Worm (Caenorhabditis elegans) whole organism, L1 larva: ENCODE measurements around the gene T22B7.22.

Experiments used
- C04F5.9 ChIP-seq: sonication (generic microtip); optimal IDR thresholded peaks from 2 replicates; lab custom pipeline; 2016; ENCODE audit warnings: missing genetic modification characterization, missing compliant biosample characterization
- C34B4.2 ChIP-seq: sonication (generic microtip); optimal IDR thresholded peaks from 2 replicates; lab custom pipeline; 2017; ENCODE audit warnings: mild to moderate bottlenecking, missing genetic modification characterization, missing compliant biosample characterization
- Y116A8C.19 ChIP-seq: sonication (generic microtip); optimal IDR thresholded peaks from 2 replicates; lab custom pipeline; 2016; ENCODE audit warnings: missing compliant biosample characterization, missing genetic modification characterization, borderline replicate concordance
- aha-1 ChIP-seq: fragments of 150-350 bp; optimal IDR thresholded peaks from 2 replicates; lab custom pipeline; 2014; ENCODE audit warnings: missing biosample characterization, missing genetic modification characterization
- ama-1 ChIP-seq: fragments of 150-350 bp; optimal IDR thresholded peaks from 2 replicates; lab custom pipeline; 2014
- blmp-1 ChIP-seq: fragments of 150-350 bp; optimal IDR thresholded peaks from 2 replicates; lab custom pipeline; 2014; ENCODE audit warnings: missing biosample characterization, missing genetic modification characterization
- ceh-63 ChIP-seq: fragments of 200-800 bp; sonication (Bioruptor generic); optimal IDR thresholded peaks from 2 replicates; lab custom pipeline; 2018; ENCODE audit warnings: mild to moderate bottlenecking, missing genetic modification characterization, missing compliant biosample characterization
- ceh-8 ChIP-seq: fragments of 200-800 bp; sonication (Bioruptor generic); optimal IDR thresholded peaks from 2 replicates; lab custom pipeline; 2018; ENCODE audit warnings: mild to moderate bottlenecking, missing genetic modification characterization, moderate library complexity, missing compliant biosample characterization
- ceh-88 ChIP-seq: fragments of 200-800 bp; sonication (Bioruptor generic); IDR thresholded peaks from 2 replicates; pipeline ENCODE4 v1.3.6; 2022; ENCODE audit warnings: missing genetic modification characterization, missing compliant biosample characterization
- ces-1 ChIP-seq: fragments of 150-350 bp; optimal IDR thresholded peaks from 2 replicates; lab custom pipeline; 2014; ENCODE audit warnings: missing biosample characterization, missing genetic modification reagents, missing genetic modification characterization
- dpl-1 ChIP-seq, 3 experiments: fragments of 150-350 bp in 2 of 3; sonication (generic microtip) in 1 of 3; optimal IDR thresholded peaks; 2 replicates each; lab custom pipeline; 2014 to 2017; ENCODE audit warnings: missing biosample characterization in 3 of 3, missing genetic modification characterization in 3 of 3, missing genetic modification reagents in 3 of 3
- efl-1 ChIP-seq, 4 experiments: fragments of 150-350 bp; optimal IDR thresholded peaks in 3 of 4; peaks in 1 of 4; 1 replicate in 1 of 4; 2 replicates in 3 of 4; lab custom pipeline; 2014; ENCODE audit warnings: missing biosample characterization in 2 of 4, missing genetic modification characterization in 2 of 4, missing genetic modification reagents in 2 of 4
- egl-13 ChIP-seq: sonication (generic microtip); optimal IDR thresholded peaks from 2 replicates; lab custom pipeline; 2016; ENCODE audit warnings: missing genotype, missing genetic modification reagents, missing genetic modification characterization, missing compliant biosample characterization
- egl-27 ChIP-seq, 2 experiments: fragments of 150-350 bp in 1 of 2; sonication (generic microtip); optimal IDR thresholded peaks; 3 replicates each; lab custom pipeline; 2017 to 2018; ENCODE audit warnings: missing biosample characterization in 2 of 2, missing genetic modification characterization in 2 of 2, missing genetic modification reagents in 2 of 2
- elt-3 ChIP-seq, 6 experiments: fragments of 150-350 bp in 1 of 6; sonication (generic microtip); optimal IDR thresholded peaks; 2 replicates each; lab custom pipeline; 2017 to 2018; ENCODE audit warnings: missing biosample characterization in 6 of 6, missing genetic modification characterization in 6 of 6, inconsistent platforms in 1 of 6
- fkh-4 ChIP-seq: sonication (generic microtip); optimal IDR thresholded peaks from 2 replicates; lab custom pipeline; 2016; ENCODE audit warnings: missing compliant biosample characterization, missing genetic modification characterization, borderline replicate concordance
- fos-1 ChIP-seq: fragments of 150-350 bp; optimal IDR thresholded peaks from 2 replicates; lab custom pipeline; 2014; ENCODE audit warnings: missing biosample characterization, missing genetic modification characterization
- hlh-17 ChIP-seq: fragments of 200-800 bp; sonication (Bioruptor generic); optimal IDR thresholded peaks from 2 replicates; lab custom pipeline; 2018; ENCODE audit warnings: missing genetic modification characterization, mild to moderate bottlenecking, missing compliant biosample characterization, moderate library complexity, borderline replicate concordance
- hpl-2 ChIP-seq: fragments of 150-350 bp; optimal IDR thresholded peaks from 2 replicates; lab custom pipeline; 2014; ENCODE audit warnings: missing biosample characterization, missing genetic modification reagents, missing genetic modification characterization
- irx-1 ChIP-seq: sonication (generic microtip); optimal IDR thresholded peaks from 2 replicates; lab custom pipeline; 2016; ENCODE audit warnings: missing genetic modification characterization, missing compliant biosample characterization
- isw-1 ChIP-seq: fragments of 200-800 bp; sonication (Bioruptor generic); IDR thresholded peaks from 2 replicates; pipeline ENCODE4 v1.3.6; 2022; ENCODE audit warnings: missing genetic modification characterization, missing compliant biosample characterization
- lin-13 ChIP-seq: fragments of 150-350 bp; optimal IDR thresholded peaks from 2 replicates; lab custom pipeline; 2014; ENCODE audit warnings: missing biosample characterization, missing genetic modification reagents, missing genetic modification characterization
- lin-35 ChIP-seq, 2 experiments: fragments of 150-350 bp; optimal IDR thresholded peaks; 2 replicates each; lab custom pipeline; 2014; ENCODE audit warnings: missing biosample characterization in 2 of 2, missing genetic modification characterization in 2 of 2, missing genetic modification reagents in 2 of 2
- lin-39 ChIP-seq: fragments of 150-350 bp; optimal IDR thresholded peaks from 2 replicates; lab custom pipeline; 2014; ENCODE audit warnings: missing biosample characterization, missing genetic modification reagents, missing genetic modification characterization
- lir-3 ChIP-seq: sonication (generic microtip); optimal IDR thresholded peaks from 2 replicates; lab custom pipeline; 2016; ENCODE audit warnings: mild to moderate bottlenecking, missing genetic modification characterization, moderate library complexity, missing compliant biosample characterization; ENCODE audit not compliant: poor library complexity
- lsy-2 ChIP-seq, 2 experiments: fragments of 150-350 bp; optimal IDR thresholded peaks; 2 replicates each; lab custom pipeline; 2014; ENCODE audit warnings: missing biosample characterization in 2 of 2, missing genetic modification characterization in 2 of 2
- mef-2 ChIP-seq: fragments of 150-350 bp; optimal IDR thresholded peaks from 2 replicates; lab custom pipeline; 2014; ENCODE audit warnings: missing biosample characterization, missing genetic modification characterization
- nhr-11 ChIP-seq: fragments of 150-350 bp; optimal IDR thresholded peaks from 2 replicates; lab custom pipeline; 2014; ENCODE audit warnings: missing biosample characterization, missing genetic modification characterization
- nhr-12 ChIP-seq: sonication (generic microtip); optimal IDR thresholded peaks from 2 replicates; lab custom pipeline; 2017; ENCODE audit warnings: missing biosample characterization, missing genetic modification characterization
- nhr-19 ChIP-seq: fragments of 200-800 bp; sonication (Bioruptor generic); conservative IDR thresholded peaks from 2 replicates; pipeline ENCODE4 v1.3.6; 2022; ENCODE audit warnings: missing genetic modification characterization, missing compliant biosample characterization
- nhr-20 ChIP-seq: sonication (generic microtip); optimal IDR thresholded peaks from 2 replicates; lab custom pipeline; 2016; ENCODE audit warnings: mild to moderate bottlenecking, missing genetic modification characterization, missing compliant biosample characterization
- nhr-237 ChIP-seq: fragments of 150-350 bp; optimal IDR thresholded peaks from 2 replicates; lab custom pipeline; 2014; ENCODE audit warnings: missing biosample characterization, missing genetic modification characterization
- nhr-71 ChIP-seq: sonication (generic microtip); optimal IDR thresholded peaks from 2 replicates; lab custom pipeline; 2016; ENCODE audit warnings: mild to moderate bottlenecking, missing genetic modification characterization, moderate library complexity, missing compliant biosample characterization
- nhr-84 ChIP-seq: sonication (generic microtip); optimal IDR thresholded peaks from 2 replicates; lab custom pipeline; 2017; ENCODE audit warnings: missing biosample characterization, missing genetic modification characterization
- nhr-85 ChIP-seq: sonication (generic microtip); peaks from one replicate; lab custom pipeline; 2016; ENCODE audit warnings: missing genetic modification characterization, inconsistent platforms, missing compliant biosample characterization
- nhr-90 ChIP-seq: sonication (generic microtip); optimal IDR thresholded peaks from 2 replicates; lab custom pipeline; 2016; ENCODE audit warnings: mild to moderate bottlenecking, missing genetic modification characterization, missing compliant biosample characterization; ENCODE audit not compliant: poor library complexity
- skn-1 ChIP-seq: fragments of 150-350 bp; optimal IDR thresholded peaks from 2 replicates; lab custom pipeline; 2014; ENCODE audit warnings: missing biosample characterization, missing genetic modification characterization
- snu-23 ChIP-seq: sonication (generic microtip); optimal IDR thresholded peaks from 2 replicates; lab custom pipeline; 2016; ENCODE audit warnings: missing genetic modification characterization, missing compliant biosample characterization
- sptf-1 ChIP-seq: fragments of 150-350 bp; optimal IDR thresholded peaks from 2 replicates; lab custom pipeline; 2014; ENCODE audit warnings: missing biosample characterization, missing genetic modification characterization
- tbx-2 ChIP-seq: sonication (generic microtip); optimal IDR thresholded peaks from 2 replicates; lab custom pipeline; 2016; ENCODE audit warnings: missing genetic modification characterization, missing compliant biosample characterization
- tlp-1 ChIP-seq: fragments of 150-350 bp; optimal IDR thresholded peaks from 2 replicates; lab custom pipeline; 2014; ENCODE audit warnings: missing biosample characterization, missing genetic modification characterization
- unc-62 ChIP-seq: fragments of 150-350 bp; optimal IDR thresholded peaks from 2 replicates; lab custom pipeline; 2014; ENCODE audit warnings: missing biosample characterization, missing genetic modification reagents, missing genetic modification characterization
- unc-86 ChIP-seq: sonication (generic microtip); optimal IDR thresholded peaks from 2 replicates; lab custom pipeline; 2016; ENCODE audit warnings: missing genetic modification characterization, missing compliant biosample characterization
- unc-98 ChIP-seq: fragments of 200-800 bp; sonication (Bioruptor generic); IDR thresholded peaks from 2 replicates; pipeline ENCODE4 v1.3.6; 2022; ENCODE audit warnings: missing genetic modification characterization, missing compliant biosample characterization
- zag-1 ChIP-seq: fragments of 150-350 bp; optimal IDR thresholded peaks from 2 replicates; lab custom pipeline; 2014; ENCODE audit warnings: missing biosample characterization, missing genetic modification characterization
- zip-4 ChIP-seq: fragments of 200-800 bp; sonication (Bioruptor generic); optimal IDR thresholded peaks from 2 replicates; lab custom pipeline; 2018; ENCODE audit warnings: mild to moderate bottlenecking, missing genetic modification characterization, moderate library complexity, missing compliant biosample characterization
- ztf-4 ChIP-seq: fragments of 150-350 bp; optimal IDR thresholded peaks from 2 replicates; lab custom pipeline; 2014; ENCODE audit warnings: missing biosample characterization, missing genetic modification characterization

Gene T22B7.22

DNA sequence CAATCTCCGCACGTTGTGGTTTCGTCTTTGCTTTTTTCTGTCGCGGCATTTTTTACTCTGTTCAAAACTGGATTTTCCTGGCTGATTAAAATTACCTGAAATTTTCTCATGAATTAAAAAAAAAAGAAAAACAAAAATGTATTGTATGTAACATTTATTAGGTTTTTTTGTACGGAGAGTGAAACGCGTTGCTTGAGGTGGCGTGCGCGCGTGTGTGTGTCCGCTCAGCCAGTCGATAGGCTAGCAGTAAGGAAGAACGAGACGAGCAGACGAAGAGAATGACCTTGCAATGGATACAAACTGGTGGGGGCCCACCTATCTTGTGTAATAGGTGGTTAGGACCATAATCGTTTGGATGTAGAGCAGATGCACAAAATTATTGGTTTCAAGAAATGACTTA lies 18.5 kb upstream of the T22B7.22 start, which contains the start of gene T22B7.4:
TSS of gene T22B7.4 (minus strand) at position 101 of the 400 bp plus-strand sequence.
- TF ChIP-seq Y116A8C.19 (tag; lab: Kevin White, UChicago): no peak
- TF ChIP-seq lsy-2 (tag; optimal IDR thresholded peaks at IDR 0.05; lab: Kevin White, UChicago): no peak
- TF ChIP-seq nhr-71 (tag; lab: Kevin White, UChicago): no peak
- peak; percentile 17 for TF ChIP-seq blmp-1 (tag; lab: Kevin White, UChicago)

DNA sequence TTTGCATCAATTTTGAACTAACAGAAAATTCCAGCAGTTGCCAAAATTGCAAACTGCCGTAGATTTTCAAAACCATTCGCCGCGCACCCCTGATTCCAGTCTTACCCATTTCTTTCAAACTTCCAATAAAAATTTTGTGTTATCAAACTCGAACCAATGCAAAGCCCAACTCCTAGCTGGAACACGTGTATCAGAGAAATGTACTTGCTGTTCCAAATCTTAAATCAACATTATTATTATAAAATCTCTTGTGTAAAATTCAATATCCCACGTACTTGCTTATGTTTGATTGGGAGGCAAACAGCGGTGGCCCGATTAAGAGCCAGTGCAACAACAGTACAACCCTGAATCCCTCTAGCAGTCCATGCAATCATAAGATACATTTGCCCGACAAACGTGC lies 15.7 kb upstream of the T22B7.22 start:
- no peak for TF ChIP-seq dpl-1 (GFP tag; optimal IDR thresholded peaks at IDR 0.05; lab: Kevin White, UChicago)
- no peak for TF ChIP-seq nhr-11 (tag; lab: Kevin White, UChicago)
- no peak for TF ChIP-seq efl-1 (optimal IDR thresholded peaks at IDR 0.05; lab: Kevin White, UChicago)
- TF ChIP-seq efl-1 (GFP tag; optimal IDR thresholded peaks at IDR 0.05 in 1 of 2; lab: Kevin White, UChicago): peak in 1 of 2 experiments; percentile 71
- no peak for TF ChIP-seq ceh-63 (GFP tag; lab: Kevin White, UChicago)
- no peak for TF ChIP-seq lin-13 (GFP tag; lab: Kevin White, UChicago)
- no peak for TF ChIP-seq ces-1
- no peak for TF ChIP-seq nhr-237 (tag; lab: Kevin White, UChicago)
- TF ChIP-seq ama-1 (lab: Kevin White, UChicago): no peak
- TF ChIP-seq ceh-8 (GFP tag; lab: Kevin White, UChicago): no peak

DNA sequence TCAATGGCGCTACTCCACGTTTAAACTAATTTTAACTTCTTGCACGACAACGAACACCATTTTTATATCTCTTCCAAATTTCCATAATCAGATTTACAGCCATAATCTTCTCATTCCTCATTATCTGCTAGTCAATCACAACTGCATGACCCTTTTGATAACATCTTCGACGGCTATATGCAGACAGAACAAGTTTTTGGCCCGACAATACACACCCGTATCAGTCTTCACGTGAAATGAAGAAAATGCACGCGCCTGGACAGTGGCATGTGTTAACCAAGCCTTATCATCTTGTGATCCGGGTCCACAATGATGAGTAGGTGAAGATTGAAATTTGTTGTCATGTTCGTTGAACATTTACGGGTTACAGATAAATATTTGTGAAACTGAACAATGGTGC lies 14.2 kb upstream of the T22B7.22 start:
- no peak for TF ChIP-seq ceh-63 (GFP tag; lab: Kevin White, UChicago)
- TF ChIP-seq ces-1: no peak
- TF ChIP-seq nhr-237 (tag; lab: Kevin White, UChicago): no peak
- no peak for TF ChIP-seq unc-86 (tag; lab: Kevin White, UChicago)
- no peak for TF ChIP-seq egl-13
- no peak for TF ChIP-seq nhr-90
- no peak for TF ChIP-seq zag-1 (tag; lab: Kevin White, UChicago)
- TF ChIP-seq mef-2 (tag; lab: Kevin White, UChicago): no peak
- no peak for TF ChIP-seq Y116A8C.19 (tag; lab: Kevin White, UChicago)
- TF ChIP-seq hlh-17 (GFP tag; lab: Kevin White, UChicago): no peak
- no peak for TF ChIP-seq fkh-4 (tag; lab: Kevin White, UChicago)
- no peak for TF ChIP-seq ztf-4 (tag; lab: Kevin White, UChicago)
- TF ChIP-seq nhr-12 (tag; lab: Kevin White, UChicago): no peak
- TF ChIP-seq irx-1 (tag; lab: Kevin White, UChicago): no peak
- peak in 1 of 2 experiments; percentile 50 for TF ChIP-seq lin-35 (GFP tag; optimal IDR thresholded peaks at IDR 0.05; lab: Kevin White, UChicago)
- TF ChIP-seq efl-1 (optimal IDR thresholded peaks at IDR 0.05; lab: Kevin White, UChicago): no peak
- no peak for TF ChIP-seq efl-1 (GFP tag; optimal IDR thresholded peaks at IDR 0.05 in 1 of 2; lab: Kevin White, UChicago)
- TF ChIP-seq lsy-2 (tag; optimal IDR thresholded peaks at IDR 0.05; lab: Kevin White, UChicago): no peak
- TF ChIP-seq skn-1 (tag; lab: Kevin White, UChicago): no peak
- TF ChIP-seq hpl-2 (GFP tag; lab: Kevin White, UChicago): no peak
- TF ChIP-seq snu-23 (GFP tag; lab: Kevin White, UChicago): peak; percentile 44
- TF ChIP-seq nhr-85 (tag; lab: Kevin White, UChicago): peak; percentile 79
- no peak for TF ChIP-seq ama-1 (lab: Kevin White, UChicago)
- TF ChIP-seq isw-1 (GFP tag; lab: Robert Waterston, UW): no peak
- no peak for TF ChIP-seq unc-98
- no peak for TF ChIP-seq sptf-1 (tag; lab: Kevin White, UChicago)
- no peak for TF ChIP-seq tbx-2
- TF ChIP-seq elt-3 (tag; optimal IDR thresholded peaks at IDR 0.05; lab: Kevin White, UChicago): peak in 3 of 6 experiments; percentile 5 to 73 (median 35)
- no peak for TF ChIP-seq lir-3 (tag; lab: Kevin White, UChicago)
- TF ChIP-seq egl-27 (tag; optimal IDR thresholded peaks at IDR 0.05; lab: Kevin White, UChicago): no peak
- TF ChIP-seq C04F5.9 (tag; lab: Kevin White, UChicago): no peak
- no peak for TF ChIP-seq ceh-88
- no peak for TF ChIP-seq unc-62 (GFP tag; lab: Kevin White, UChicago)
- TF ChIP-seq aha-1 (tag; lab: Kevin White, UChicago): no peak
- TF ChIP-seq fos-1: no peak
- no peak for TF ChIP-seq zip-4 (GFP tag; lab: Kevin White, UChicago)
- TF ChIP-seq nhr-71 (tag; lab: Kevin White, UChicago): peak; percentile 50
- TF ChIP-seq C34B4.2 (tag; lab: Kevin White, UChicago): no peak
- no peak for TF ChIP-seq nhr-84 (tag; lab: Kevin White, UChicago)
- no peak for TF ChIP-seq lin-39 (tag; lab: Kevin White, UChicago)
- no peak; the same call in 1 of the 2 replicates for TF ChIP-seq nhr-19 (GFP tag; lab: Robert Waterston, UW)
- TF ChIP-seq nhr-20: peak; percentile 54
- TF ChIP-seq blmp-1 (tag; lab: Kevin White, UChicago): peak; percentile 57
- no peak for TF ChIP-seq tlp-1
